Worm (Caenorhabditis elegans) whole organism, L4 larva: ENCODE measurements around the gene scrm-8.

Experiments
- D1046.2 ChIP-seq: fragments of 200-800 bp; sonication (Bioruptor generic); IDR thresholded peaks from 2 replicates; pipeline ENCODE4 v1.3.6; 2022; ENCODE audit warnings: missing genetic modification characterization, missing compliant biosample characterization
- T20F7.1 ChIP-seq: fragments of 200-800 bp; sonication (Bioruptor generic); optimal IDR thresholded peaks from 2 replicates; lab custom pipeline; 2018; ENCODE audit warnings: mild to moderate bottlenecking, missing genetic modification characterization, missing compliant biosample characterization
- T26A8.4 ChIP-seq: fragments of 200-800 bp; sonication (Bioruptor generic); IDR thresholded peaks from 2 replicates; pipeline ENCODE4 v1.3.6; 2022; ENCODE audit warnings: missing genetic modification characterization, missing compliant biosample characterization
- Y105C5A.15 ChIP-seq: fragments of 200-800 bp; sonication (Bioruptor generic); IDR thresholded peaks from 2 replicates; pipeline ENCODE4 v1.3.6; 2022; ENCODE audit warnings: missing genetic modification characterization, missing compliant biosample characterization
- Y5F2A.4 ChIP-seq: fragments of 200-800 bp; sonication (Bioruptor generic); optimal IDR thresholded peaks from 2 replicates; lab custom pipeline; 2018; ENCODE audit warnings: mild to moderate bottlenecking, missing genetic modification characterization, missing compliant biosample characterization
- Y75B8A.6 ChIP-seq: fragments of 200-800 bp; sonication (Bioruptor generic); IDR thresholded peaks from 2 replicates; pipeline ENCODE4 v1.3.6; 2022; ENCODE audit warnings: missing genetic modification reagents, missing genetic modification characterization, missing compliant biosample characterization
- ZK337.2 ChIP-seq: fragments of 200-800 bp; sonication (Bioruptor generic); IDR thresholded peaks from 2 replicates; pipeline ENCODE4 v1.3.6; 2022; ENCODE audit warnings: missing genetic modification reagents, missing genetic modification characterization, missing compliant biosample characterization
- ZK546.5 ChIP-seq, 2 experiments: sonication (generic microtip); optimal IDR thresholded peaks; 2 replicates each; lab custom pipeline; 2017; ENCODE audit warnings: missing biosample characterization in 2 of 2, missing genetic modification characterization in 2 of 2
- aha-1 ChIP-seq: fragments of 150-350 bp; peaks from one replicate; lab custom pipeline; 2014; ENCODE audit warnings: missing biosample characterization, missing genetic modification characterization
- aly-2 ChIP-seq: sonication (generic microtip); optimal IDR thresholded peaks from 2 replicates; lab custom pipeline; 2018; ENCODE audit warnings: missing biosample characterization, missing genetic modification characterization
- ama-1 ChIP-seq: fragments of 150-350 bp; optimal IDR thresholded peaks from 2 replicates; lab custom pipeline; 2014; ENCODE audit warnings: inconsistent platforms, mixed read lengths
- ceh-28 ChIP-seq: fragments of 150-350 bp; optimal IDR thresholded peaks from 2 replicates; lab custom pipeline; 2014; ENCODE audit warnings: missing biosample characterization, missing genetic modification reagents, missing genetic modification characterization
- ceh-44 ChIP-seq: fragments of 200-800 bp; sonication (Bioruptor generic); IDR thresholded peaks from 2 replicates; pipeline ENCODE4 v1.3.6; 2022; ENCODE audit warnings: missing genetic modification reagents, missing genetic modification characterization, missing compliant biosample characterization
- ceh-82 ChIP-seq: sonication (generic microtip); optimal IDR thresholded peaks from 2 replicates; lab custom pipeline; 2017; ENCODE audit warnings: missing biosample characterization, missing genetic modification characterization
- cey-2 ChIP-seq: sonication (generic microtip); optimal IDR thresholded peaks from 3 replicates; lab custom pipeline; 2017; ENCODE audit warnings: missing genetic modification characterization, mild to moderate bottlenecking, missing compliant biosample characterization, antibody characterized with exemption, borderline replicate concordance; ENCODE audit not compliant: insufficient read depth
- ctbp-1 ChIP-seq: fragments of 200-800 bp; sonication (Bioruptor generic); IDR thresholded peaks from 2 replicates; pipeline ENCODE4 v1.3.6; 2022; ENCODE audit warnings: missing genetic modification reagents, missing genetic modification characterization, missing compliant biosample characterization
- daf-16 ChIP-seq, 3 experiments: sonication (generic microtip); optimal IDR thresholded peaks; 2 replicates each; lab custom pipeline; 2016 to 2017; ENCODE audit warnings: missing genetic modification characterization in 3 of 3, missing genetic modification reagents in 3 of 3, mild to moderate bottlenecking in 2 of 3, missing compliant biosample characterization in 2 of 3, missing biosample characterization in 1 of 3, moderate library complexity in 1 of 3
- daf-19 ChIP-seq: fragments of 200-800 bp; sonication (Bioruptor generic); conservative IDR thresholded peaks from 2 replicates; pipeline ENCODE4 v1.3.6; 2022; ENCODE audit warnings: missing genetic modification characterization, missing compliant biosample characterization
- dmd-6 ChIP-seq: fragments of 200-800 bp; sonication (Bioruptor generic); IDR thresholded peaks from 2 replicates; pipeline ENCODE4 v1.3.6; 2022; ENCODE audit warnings: missing genetic modification reagents, missing genetic modification characterization, missing compliant biosample characterization
- dmd-9 ChIP-seq: fragments of 200-800 bp; sonication (Bioruptor generic); IDR thresholded peaks from 2 replicates; pipeline ENCODE4 v1.3.6; 2022; ENCODE audit warnings: missing genetic modification reagents, missing genetic modification characterization, missing compliant biosample characterization
- egl-27 ChIP-seq: sonication (generic microtip); optimal IDR thresholded peaks from 3 replicates; lab custom pipeline; 2017; ENCODE audit warnings: missing biosample characterization, missing genetic modification reagents, missing genetic modification characterization
- egl-43 ChIP-seq: fragments of 200-800 bp; sonication (Bioruptor generic); IDR thresholded peaks from 2 replicates; pipeline ENCODE4 v1.3.6; 2022; ENCODE audit warnings: missing genetic modification reagents, missing genetic modification characterization, missing compliant biosample characterization
- gei-8 ChIP-seq: fragments of 200-800 bp; sonication (Bioruptor generic); optimal IDR thresholded peaks from 2 replicates; lab custom pipeline; 2018; ENCODE audit warnings: mild to moderate bottlenecking, missing genetic modification characterization, missing compliant biosample characterization
- hif-1 ChIP-seq, 2 experiments: sonication (generic microtip); optimal IDR thresholded peaks; 2 replicates each; lab custom pipeline; 2016 to 2017; ENCODE audit warnings: missing compliant biosample characterization in 2 of 2, missing genetic modification characterization in 2 of 2, missing genetic modification reagents in 2 of 2, missing genotype in 2 of 2, mild to moderate bottlenecking in 1 of 2
- jun-1 ChIP-seq: fragments of 150-350 bp; optimal IDR thresholded peaks from 2 replicates; lab custom pipeline; 2014; ENCODE audit warnings: missing biosample characterization, missing genetic modification reagents, missing genetic modification characterization
- lin-1 ChIP-seq: fragments of 200-800 bp; sonication (Bioruptor generic); IDR thresholded peaks from 2 replicates; pipeline ENCODE4 v1.3.6; 2022; ENCODE audit warnings: missing genetic modification reagents, missing genetic modification characterization, missing compliant biosample characterization
- lin-15B ChIP-seq: fragments of 150-350 bp; sonication (generic microtip); optimal IDR thresholded peaks from 3 replicates; lab custom pipeline; 2014; ENCODE audit warnings: missing biosample characterization, missing genetic modification characterization
- lin-38 ChIP-seq: fragments of 200-800 bp; sonication (Bioruptor generic); IDR thresholded peaks from 2 replicates; pipeline ENCODE4 v1.3.6; 2022; ENCODE audit warnings: missing genetic modification reagents, missing genetic modification characterization, missing compliant biosample characterization
- madf-5 ChIP-seq, 2 experiments: fragments of 200-800 bp; sonication (Bioruptor generic); IDR thresholded peaks; 2 replicates each; pipeline ENCODE4 v1.3.6; 2022; ENCODE audit warnings: missing compliant biosample characterization in 2 of 2, missing genetic modification characterization in 2 of 2
- madf-9 ChIP-seq: fragments of 200-800 bp; sonication (Bioruptor generic); conservative IDR thresholded peaks from 2 replicates; pipeline ENCODE4 v1.3.6; 2022; ENCODE audit warnings: missing genetic modification reagents, missing genetic modification characterization, missing compliant biosample characterization
- mes-2 ChIP-seq: sonication (generic microtip); optimal IDR thresholded peaks from 2 replicates; lab custom pipeline; 2016; ENCODE audit warnings: missing genotype, mild to moderate bottlenecking, missing genetic modification characterization, missing compliant biosample characterization; ENCODE audit not compliant: poor library complexity, severe bottlenecking
- nhr-102 ChIP-seq: sonication (generic microtip); optimal IDR thresholded peaks from 2 replicates; lab custom pipeline; 2016; ENCODE audit warnings: mild to moderate bottlenecking, missing genetic modification characterization, moderate library complexity, missing compliant biosample characterization
- nhr-11 ChIP-seq: fragments of 150-350 bp; optimal IDR thresholded peaks from 2 replicates; lab custom pipeline; 2014; ENCODE audit warnings: missing biosample characterization, missing genetic modification characterization
- nhr-111 ChIP-seq: fragments of 200-800 bp; sonication (Bioruptor generic); optimal IDR thresholded peaks from 2 replicates; lab custom pipeline; 2018; ENCODE audit warnings: mild to moderate bottlenecking, missing genetic modification characterization, missing compliant biosample characterization
- nhr-237 ChIP-seq: sonication (generic microtip); optimal IDR thresholded peaks from 2 replicates; lab custom pipeline; 2017; ENCODE audit warnings: missing biosample characterization, missing genetic modification characterization
- nhr-25 ChIP-seq: sonication (generic microtip); optimal IDR thresholded peaks from 2 replicates; lab custom pipeline; 2017; ENCODE audit warnings: missing genetic modification characterization, mild to moderate bottlenecking, missing compliant biosample characterization, antibody characterized with exemption, moderate library complexity, borderline replicate concordance; ENCODE audit not compliant: insufficient read depth
- nhr-28 ChIP-seq: fragments of 150-350 bp; optimal IDR thresholded peaks from 2 replicates; lab custom pipeline; 2014; ENCODE audit warnings: missing biosample characterization, missing genetic modification characterization
- nhr-42 ChIP-seq: fragments of 200-800 bp; sonication (Bioruptor generic); IDR thresholded peaks from 2 replicates; pipeline ENCODE4 v1.3.6; 2022; ENCODE audit warnings: missing genetic modification characterization, missing compliant biosample characterization
- nhr-6 ChIP-seq: fragments of 150-350 bp; optimal IDR thresholded peaks from 2 replicates; lab custom pipeline; 2014; ENCODE audit warnings: missing biosample characterization, missing genetic modification characterization
- pha-4 ChIP-seq, 2 experiments: fragments of 150-350 bp in 1 of 2; fragments of 200-800 bp in 1 of 2; sonication (Bioruptor generic) in 1 of 2; IDR thresholded peaks in 1 of 2; optimal IDR thresholded peaks in 1 of 2; 2 replicates each; pipeline versions ENCODE4 v1.3.6 to Lab custom; 2014 to 2022; ENCODE audit warnings: missing genetic modification characterization in 2 of 2, missing genetic modification reagents in 2 of 2, missing biosample characterization in 1 of 2, missing compliant biosample characterization in 1 of 2
- pqm-1 ChIP-seq: sonication (generic microtip); optimal IDR thresholded peaks from 2 replicates; lab custom pipeline; 2017; ENCODE audit warnings: missing biosample characterization, missing genetic modification characterization
- rbr-2 ChIP-seq: sonication (generic microtip); optimal IDR thresholded peaks from 2 replicates; lab custom pipeline; 2016; ENCODE audit warnings: missing genotype, missing genetic modification characterization, missing compliant biosample characterization
- set-16 ChIP-seq: fragments of 200-800 bp; sonication (Bioruptor generic); IDR thresholded peaks from 2 replicates; pipeline ENCODE4 v1.3.6; 2022; ENCODE audit warnings: missing genetic modification reagents, missing genetic modification characterization, missing compliant biosample characterization
- snpc-1.2 ChIP-seq: fragments of 200-800 bp; sonication (Bioruptor generic); IDR thresholded peaks from 2 replicates; pipeline ENCODE4 v1.3.6; 2022; ENCODE audit warnings: missing genetic modification reagents, missing genetic modification characterization, missing compliant biosample characterization
- snpc-4 ChIP-seq: fragments of 150-350 bp; optimal IDR thresholded peaks from 2 replicates; lab custom pipeline; 2014; ENCODE audit warnings: missing biosample characterization, missing genetic modification characterization
- spr-1 ChIP-seq: sonication (generic microtip); optimal IDR thresholded peaks from 2 replicates; lab custom pipeline; 2016; ENCODE audit warnings: mild to moderate bottlenecking, missing genetic modification characterization, missing compliant biosample characterization
- unc-39 ChIP-seq: sonication (generic microtip); optimal IDR thresholded peaks from 2 replicates; lab custom pipeline; 2017; ENCODE audit warnings: missing biosample characterization, missing genetic modification characterization
- zag-1 ChIP-seq: fragments of 150-350 bp; optimal IDR thresholded peaks from 2 replicates; lab custom pipeline; 2014; ENCODE audit warnings: missing biosample characterization, missing genetic modification characterization
- zip-2 ChIP-seq: fragments of 150-350 bp; optimal IDR thresholded peaks from 2 replicates; lab custom pipeline; 2014; ENCODE audit warnings: missing biosample characterization, missing genetic modification characterization
- ztf-7 ChIP-seq: fragments of 150-350 bp; optimal IDR thresholded peaks from 2 replicates; lab custom pipeline; 2014; ENCODE audit warnings: missing biosample characterization, missing genetic modification characterization

Gene scrm-8

DNA sequence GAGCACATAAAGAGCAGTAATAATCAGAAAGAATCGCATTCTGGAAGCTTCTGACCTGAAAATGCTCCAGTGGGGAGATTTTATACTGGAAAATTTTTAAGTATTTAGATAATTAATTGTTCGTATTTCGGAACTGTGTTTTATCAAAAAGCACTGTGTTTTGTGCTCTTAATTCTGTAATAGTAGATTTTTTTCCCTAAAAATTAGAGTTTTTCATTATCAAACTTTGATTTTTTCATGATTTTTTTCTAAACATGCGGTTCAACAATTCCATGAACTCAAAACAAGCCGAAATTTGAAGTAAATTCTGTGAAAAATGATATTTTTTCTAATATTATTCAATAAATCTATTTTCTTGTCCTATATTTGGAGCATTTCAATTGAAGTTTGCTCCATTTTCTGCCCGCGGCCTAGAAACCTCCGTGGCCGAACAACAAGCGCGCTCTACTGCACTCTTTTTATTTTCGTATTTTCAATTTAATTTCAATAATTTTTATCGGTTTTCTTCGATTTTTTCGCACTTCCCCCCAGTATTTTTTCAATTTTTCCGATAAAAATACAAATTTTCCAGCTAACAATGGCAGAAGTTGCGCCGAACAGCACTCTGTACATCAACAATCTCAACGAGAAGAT is 7.2 kb downstream of the scrm-8 start, which contains the start of the genes K08D10.13 and rnp-2 (continued):
- TF ChIP-seq dmd-6 (GFP tag; lab: Robert Waterston, UW) (no peak), egl-27 (tag; lab: Kevin White, UChicago) (no peak), nhr-42 (GFP tag; lab: Robert Waterston, UW) (no peak), egl-43 (GFP tag; lab: Robert Waterston, UW) (no peak), set-16 (GFP tag; lab: Robert Waterston, UW) (no peak), madf-9 (GFP tag; lab: Robert Waterston, UW) (no peak), spr-1 (no peak), Y5F2A.4 (no peak), hif-1 (tag; optimal IDR thresholded peaks at IDR 0.05; lab: Kevin White, UChicago) (peak in 1 of 2 experiments; percentile 45), daf-19 (no peak), nhr-237 (tag; lab: Kevin White, UChicago) (no peak), nhr-111 (no peak), nhr-102 (tag; lab: Kevin White, UChicago) (no peak), dmd-9 (GFP tag; lab: Robert Waterston, UW) (no peak), pha-4 (GFP tag; IDR thresholded peaks at IDR 0.05; lab: Robert Waterston, UW) (no peak), pha-4 (tag; optimal IDR thresholded peaks at IDR 0.05; lab: Kevin White, UChicago) (no peak), nhr-6 (tag; lab: Kevin White, UChicago) (no peak), mes-2 (tag; lab: Kevin White, UChicago) (peak; percentile 96), ceh-28 (tag; lab: Kevin White, UChicago) (no peak), rbr-2 (peak; percentile 35), Y75B8A.6 (GFP tag; lab: Robert Waterston, UW) (no peak), nhr-28 (tag; lab: Kevin White, UChicago) (peak; percentile 9), zag-1 (tag; lab: Kevin White, UChicago) (no peak), daf-16 (GFP tag; optimal IDR thresholded peaks at IDR 0.05; lab: Kevin White, UChicago) (no peak), daf-16 (tag; optimal IDR thresholded peaks at IDR 0.05; lab: Kevin White, UChicago) (no peak), jun-1 (tag; lab: Kevin White, UChicago) (no peak), ctbp-1 (GFP tag; lab: Robert Waterston, UW) (no peak), ztf-7 (tag; lab: Kevin White, UChicago) (no peak), unc-39 (tag; lab: Kevin White, UChicago) (no peak), cey-2 (tag; lab: Kevin White, UChicago) (no peak), madf-5 (GFP tag; IDR thresholded peaks at IDR 0.05; lab: Robert Waterston, UW) (no peak), ZK337.2 (GFP tag; lab: Robert Waterston, UW) (0 out of 2 replicates have a peak, but pooled peaks have one; percentile 25), gei-8 (GFP tag; lab: Kevin White, UChicago) (no peak), Y105C5A.15 (no peak), ama-1 (lab: Kevin White, UChicago) (no peak), T26A8.4 (GFP tag; lab: Robert Waterston, UW) (no peak), T20F7.1 (GFP tag; lab: Kevin White, UChicago) (no peak), snpc-1.2 (no peak), nhr-11 (tag; lab: Kevin White, UChicago) (no peak), lin-15B (tag; lab: Kevin White, UChicago) (no peak), D1046.2 (no peak), ZK546.5 (tag; optimal IDR thresholded peaks at IDR 0.05; lab: Kevin White, UChicago) (no peak), ceh-44 (GFP tag; lab: Robert Waterston, UW) (no peak), aha-1 (tag; lab: Kevin White, UChicago) (peak; percentile 43), ceh-82 (no peak), lin-38 (GFP tag; lab: Robert Waterston, UW) (peak; percentile 92), lin-1 (GFP tag; lab: Robert Waterston, UW) (no peak), zip-2 (tag; lab: Kevin White, UChicago) (no peak), aly-2 (tag; lab: Kevin White, UChicago) (no peak), nhr-25 (tag; lab: Kevin White, UChicago) (no peak), snpc-4 (tag; lab: Kevin White, UChicago) (no peak), pqm-1 (tag; lab: Kevin White, UChicago) (no peak)
